Worm (Caenorhabditis elegans) whole organism, midembryonic: ENCODE data around the gene daao-1.

Source experiments
- T22C8.4 ChIP-seq: fragments of 200-800 bp; sonication (Bioruptor generic); IDR thresholded peaks from 2 replicates; pipeline ENCODE4 v1.3.6; 2022; ENCODE audit warnings: missing genetic modification characterization, missing compliant biosample characterization
- cog-1 ChIP-seq: sonication (generic microtip); optimal IDR thresholded peaks from 2 replicates; lab custom pipeline; 2016; ENCODE audit warnings: missing genetic modification characterization, missing compliant biosample characterization
- flt-1 ChIP-seq: fragments of 200-800 bp; sonication (Bioruptor generic); IDR thresholded peaks from 2 replicates; pipeline ENCODE4 v1.3.6; 2022; ENCODE audit warnings: missing genetic modification characterization, missing compliant biosample characterization
- klf-2 ChIP-seq: fragments of 200-800 bp; sonication (Bioruptor generic); conservative IDR thresholded peaks from 2 replicates; pipeline ENCODE4 v1.3.6; 2022; ENCODE audit warnings: missing genetic modification reagents, missing genetic modification characterization, missing compliant biosample characterization
- med-1 ChIP-seq: sonication (generic microtip); optimal IDR thresholded peaks from 2 replicates; lab custom pipeline; 2017; ENCODE audit warnings: missing genetic modification characterization, mild to moderate bottlenecking, missing compliant biosample characterization, antibody characterized with exemption, missing genetic modification reagents; ENCODE audit not compliant: insufficient read depth
- ref-1 ChIP-seq: fragments of 200-800 bp; sonication (Bioruptor generic); conservative IDR thresholded peaks from 2 replicates; pipeline ENCODE4 v1.3.6; 2022; ENCODE audit warnings: missing genetic modification reagents, missing genetic modification characterization, missing compliant biosample characterization
- tab-1 ChIP-seq: fragments of 200-800 bp; sonication (Bioruptor generic); IDR thresholded peaks from 2 replicates; pipeline ENCODE4 v1.3.6; 2022; ENCODE audit warnings: missing genetic modification characterization, missing compliant biosample characterization
- ztf-23 ChIP-seq: fragments of 200-800 bp; sonication (Bioruptor generic); IDR thresholded peaks from 2 replicates; pipeline ENCODE4 v1.3.6; 2022; ENCODE audit warnings: missing genetic modification reagents, missing genetic modification characterization, missing compliant biosample characterization
- ztf-29 ChIP-seq: fragments of 200-800 bp; sonication (Bioruptor generic); IDR thresholded peaks from 2 replicates; pipeline ENCODE4 v1.3.6; 2022; ENCODE audit warnings: missing genetic modification reagents, missing genetic modification characterization, missing compliant biosample characterization

daao-1 gene

ce11 chrIV:2613754-2614244 is at the start of gene daao-1:
TSS of gene daao-1 (plus strand) at chrIV:2614194.
- no peak for TF ChIP-seq ref-1

ce11 chrIV:2568267-2568666 is 45.7 kb upstream of the daao-1 start, which contains the start of the genes Y69A2AR.25 and Y69A2AR.12:
TSS of gene Y69A2AR.25 (minus strand) at chrIV:2568367.
TSS of gene Y69A2AR.12 (plus strand) at chrIV:2568614.
- TF ChIP-seq tab-1 (no peak), klf-2 (GFP tag; lab: Robert Waterston, UW) (no peak), ref-1 (no peak), T22C8.4 (no peak), cog-1 (tag; lab: Kevin White, UChicago) (no peak), flt-1 (no peak)

ce11 chrIV:2572107-2572506 is 41.9 kb upstream of the daao-1 start, which contains the start of gene Y69A2AR.51:
TSS of gene Y69A2AR.51 (plus strand) at chrIV:2572407.
- no peak for TF ChIP-seq ztf-29
- TF ChIP-seq med-1 (GFP tag; lab: Kevin White, UChicago) = no peak
- no peak for TF ChIP-seq ref-1

- TF ChIP-seq ztf-29 = no peak
- TF ChIP-seq cog-1 (tag; lab: Kevin White, UChicago) = no peak
Observed at ce11 chrIV:2573122-2573521, 40.9 kb upstream of the daao-1 start.

- TF ChIP-seq med-1 (GFP tag; lab: Kevin White, UChicago) = no peak
- no peak for TF ChIP-seq cog-1 (tag; lab: Kevin White, UChicago)
- no peak for TF ChIP-seq ref-1
- TF ChIP-seq ztf-23 = no peak
- no peak for TF ChIP-seq klf-2 (GFP tag; lab: Robert Waterston, UW)
- no peak for TF ChIP-seq flt-1
- TF ChIP-seq T22C8.4 = no peak
- no peak for TF ChIP-seq ztf-29
- TF ChIP-seq tab-1 = no peak
Observed at ce11 chrIV:2581483-2581882, 32.5 kb upstream of the daao-1 start, which contains the start of gene nhr-242. TSS of gene nhr-242 (minus strand) at chrIV:2581583.

ce11 chrIV:2597417-2597816 is 16.6 kb upstream of the daao-1 start, which contains the start of gene Y69A2AR.47:
TSS of gene Y69A2AR.47 (plus strand) at chrIV:2597717.
- TF ChIP-seq flt-1 (no peak), med-1 (GFP tag; lab: Kevin White, UChicago) (no peak), T22C8.4 (no peak), cog-1 (tag; lab: Kevin White, UChicago) (no peak), ztf-29 (no peak), tab-1 (no peak), klf-2 (GFP tag; lab: Robert Waterston, UW) (no peak), ztf-23 (no peak), ref-1 (no peak)

- no peak for TF ChIP-seq cog-1 (tag; lab: Kevin White, UChicago)
- no peak for TF ChIP-seq klf-2 (GFP tag; lab: Robert Waterston, UW)
- peak; percentile 9; the same call in 1 of the 2 replicates for TF ChIP-seq T22C8.4
- no peak for TF ChIP-seq ztf-29
Observed at ce11 chrIV:2599634-2600033, 14.4 kb upstream of the daao-1 start.

ce11 chrIV:2600841-2601240 is 13.2 kb upstream of the daao-1 start, which contains the start of gene epg-9:
TSS of gene epg-9 (plus strand) at chrIV:2601141.
- no peak for TF ChIP-seq cog-1 (tag; lab: Kevin White, UChicago)
- TF ChIP-seq ref-1 = no peak
- TF ChIP-seq flt-1 = no peak
- TF ChIP-seq klf-2 (GFP tag; lab: Robert Waterston, UW) = no peak
- no peak for TF ChIP-seq med-1 (GFP tag; lab: Kevin White, UChicago)
- no peak for TF ChIP-seq ztf-23
- no peak for TF ChIP-seq tab-1
- no peak for TF ChIP-seq ztf-29
- no peak for TF ChIP-seq T22C8.4

- no peak for TF ChIP-seq ztf-29
- peak; percentile 43 for TF ChIP-seq cog-1 (tag; lab: Kevin White, UChicago)
- no peak for TF ChIP-seq tab-1
- peak; percentile 7; the same call in 1 of the 2 replicates for TF ChIP-seq T22C8.4
- TF ChIP-seq klf-2 (GFP tag; lab: Robert Waterston, UW) = 0 out of 2 replicates have a peak, but pooled peaks have one; percentile 9
- no peak for TF ChIP-seq ref-1
- peak; percentile 49; the same call in 1 of the 2 replicates for TF ChIP-seq flt-1
- 0 out of 2 replicates have a peak, but pooled peaks have one; percentile 54 for TF ChIP-seq ztf-23
Observed at ce11 chrIV:2601988-2602861, 11.8 kb upstream of the daao-1 start.

ce11 chrIV:2602862-2603189 is 11.2 kb upstream of the daao-1 start:
- no peak for TF ChIP-seq ztf-23
- TF ChIP-seq flt-1 = no peak
- no peak for TF ChIP-seq cog-1 (tag; lab: Kevin White, UChicago)
- no peak for TF ChIP-seq ztf-29
- no peak for TF ChIP-seq klf-2 (GFP tag; lab: Robert Waterston, UW)
- no peak for TF ChIP-seq tab-1
- TF ChIP-seq T22C8.4 = no peak
- TF ChIP-seq ref-1 = no peak
- TF ChIP-seq med-1 (GFP tag; lab: Kevin White, UChicago) = no peak

ce11 chrIV:2603556-2604021 is 10.4 kb upstream of the daao-1 start:
- TF ChIP-seq cog-1 (tag; lab: Kevin White, UChicago) (no peak), flt-1 (no peak), med-1 (GFP tag; lab: Kevin White, UChicago) (no peak)
